Fruit fly (Drosophila melanogaster) whole organism, adult: Measurements from ENCODE around the gene CG17105.

ENCODE experiments used
- CG11617 ChIP-seq: fragments of 200-800 bp; sonication (Bioruptor generic); optimal IDR thresholded peaks from 2 replicates; lab custom pipeline; 2017; ENCODE audit warnings: mild to moderate bottlenecking, missing biosample characterization, missing genetic modification reagents, missing genetic modification characterization
- CG12768 ChIP-seq: fragments of 200-800 bp; sonication (Bioruptor generic); optimal IDR thresholded peaks from 2 replicates; lab custom pipeline; 2017; ENCODE audit warnings: missing biosample characterization, missing genetic modification characterization, mild to moderate bottlenecking, moderate library complexity, missing genetic modification reagents
- CG14711 ChIP-seq: fragments of 200-800 bp; sonication (Bioruptor generic); optimal IDR thresholded peaks from 2 replicates; lab custom pipeline; 2018; ENCODE audit warnings: missing biosample characterization, mild to moderate bottlenecking, missing genetic modification characterization, moderate library complexity
- CG1620 ChIP-seq: fragments of 200-800 bp; sonication (Bioruptor generic); optimal IDR thresholded peaks from 2 replicates; lab custom pipeline; 2016; ENCODE audit warnings: missing biosample characterization, missing genetic modification characterization
- CG33017 ChIP-seq: fragments of 200-800 bp; sonication (Bioruptor generic); optimal IDR thresholded peaks from 2 replicates; lab custom pipeline; 2018; ENCODE audit warnings: missing biosample characterization, mild to moderate bottlenecking, missing genetic modification characterization, moderate library complexity
- CG5204 ChIP-seq: fragments of 200-800 bp; sonication (Bioruptor generic); optimal IDR thresholded peaks from 2 replicates; lab custom pipeline; 2016; ENCODE audit warnings: missing biosample characterization, missing genetic modification characterization
- CG7045 ChIP-seq: fragments of 200-800 bp; sonication (Bioruptor generic); optimal IDR thresholded peaks from 2 replicates; lab custom pipeline; 2017; ENCODE audit warnings: missing biosample characterization, mild to moderate bottlenecking, missing genetic modification characterization
- CG7101 ChIP-seq: fragments of 200-800 bp; sonication (Bioruptor generic); optimal IDR thresholded peaks from 2 replicates; lab custom pipeline; 2018; ENCODE audit warnings: missing biosample characterization, mild to moderate bottlenecking, missing genetic modification characterization, moderate library complexity
- Clk ChIP-seq: fragments of 200-800 bp; sonication (Bioruptor generic); optimal IDR thresholded peaks from 2 replicates; lab custom pipeline; 2017; ENCODE audit warnings: missing biosample characterization, missing genetic modification characterization
- Crg-1 ChIP-seq: fragments of 200-800 bp; sonication (Bioruptor generic); optimal IDR thresholded peaks from 2 replicates; lab custom pipeline; 2016; ENCODE audit warnings: missing biosample characterization, missing genetic modification characterization
- Hr96 ChIP-seq: fragments of 200-800 bp; sonication (Bioruptor generic); optimal IDR thresholded peaks from 2 replicates; lab custom pipeline; 2016; ENCODE audit warnings: missing biosample characterization, missing genetic modification characterization
- Mnt ChIP-seq: fragments of 200-800 bp; sonication (Bioruptor generic); optimal IDR thresholded peaks from 2 replicates; lab custom pipeline; 2016; ENCODE audit warnings: missing biosample characterization, mild to moderate bottlenecking, missing genetic modification characterization
- bab1 ChIP-seq: fragments of 200-800 bp; sonication (Bioruptor generic); optimal IDR thresholded peaks from 3 replicates; lab custom pipeline; 2019; ENCODE audit warnings: missing biosample characterization, mild to moderate bottlenecking, missing genetic modification characterization, moderate library complexity
- cic ChIP-seq: fragments of 200-800 bp; sonication (Bioruptor generic); optimal IDR thresholded peaks from 2 replicates; lab custom pipeline; 2017; ENCODE audit warnings: missing biosample characterization, mild to moderate bottlenecking, missing genetic modification characterization, moderate library complexity
- cnc ChIP-seq, 2 experiments: fragments of >200 bp; optimal IDR thresholded peaks; 2 replicates each; lab custom pipeline; 2017
- kay ChIP-seq: fragments of 200-800 bp; sonication (Bioruptor generic); peaks from one replicate; lab custom pipeline; 2016; ENCODE audit warnings: missing biosample characterization, missing genetic modification characterization, borderline replicate concordance
- ovo ChIP-seq: fragments of 200-800 bp; sonication (Bioruptor generic); optimal IDR thresholded peaks from 2 replicates; lab custom pipeline; 2016; ENCODE audit warnings: missing biosample characterization, missing genetic modification characterization
- pad ChIP-seq: fragments of 200-800 bp; sonication (Bioruptor generic); optimal IDR thresholded peaks from 3 replicates; lab custom pipeline; 2017; ENCODE audit warnings: missing biosample characterization, missing genetic modification characterization, mild to moderate bottlenecking, moderate library complexity, missing genetic modification reagents
- tj ChIP-seq: fragments of 200-800 bp; sonication (Bioruptor generic); optimal IDR thresholded peaks from 3 replicates; lab custom pipeline; 2017; ENCODE audit warnings: missing biosample characterization, mild to moderate bottlenecking, missing genetic modification characterization, moderate library complexity
- toe ChIP-seq: fragments of 200-800 bp; sonication (Bioruptor generic); optimal IDR thresholded peaks from 2 replicates; lab custom pipeline; 2016; ENCODE audit warnings: missing biosample characterization, missing genetic modification characterization

The CG17105 gene

dm6 chr2L:10681602-10682001 lies 772 bp downstream of the CG17105 start, which contains the start of gene CG17107:
Gene CG17107 (plus strand): TSS chr2L:10681902.
- TF ChIP-seq CG5204 (GFP tag; lab: Kevin White, UChicago) (no peak), cic (GFP tag; lab: Kevin White, UChicago) (no peak)

dm6 chr2L:10682197-10682596 lies 1.4 kb downstream of the CG17105 start:
- TF ChIP-seq bab1 (no peak), toe (GFP tag; lab: Kevin White, UChicago) (no peak), CG1620 (GFP tag; lab: Kevin White, UChicago) (no peak), Clk (GFP tag; lab: Kevin White, UChicago) (no peak), CG14711 (tag; lab: Kevin White, UChicago) (no peak), Crg-1 (no peak)

- TF ChIP-seq cic (GFP tag; lab: Kevin White, UChicago), result no peak
- TF ChIP-seq CG11617 (GFP tag; lab: Kevin White, UChicago), result no peak
- TF ChIP-seq pad (GFP tag; lab: Kevin White, UChicago), result no peak
- TF ChIP-seq tj (GFP tag; lab: Kevin White, UChicago), result no peak
- no peak for TF ChIP-seq CG5204 (GFP tag; lab: Kevin White, UChicago)
- no peak for TF ChIP-seq Hr96 (GFP tag; lab: Kevin White, UChicago)
- TF ChIP-seq Mnt (GFP tag; lab: Kevin White, UChicago), result no peak
- TF ChIP-seq CG7101 (tag; lab: Kevin White, UChicago), result no peak
- TF ChIP-seq Crg-1, result no peak
- TF ChIP-seq bab1, result no peak
- no peak for TF ChIP-seq CG33017 (tag; lab: Kevin White, UChicago)
- no peak for TF ChIP-seq ovo (GFP tag; lab: Kevin White, UChicago)
- TF ChIP-seq toe (GFP tag; lab: Kevin White, UChicago), result no peak
- TF ChIP-seq CG1620 (GFP tag; lab: Kevin White, UChicago), result no peak
- no peak for TF ChIP-seq CG7045
These were observed 2.1 kb downstream of the CG17105 start for dm6 chr2L:10682912-10683311.

dm6 chr2L:10684309-10684708 lies 3.5 kb downstream of the CG17105 start, which contains the start of gene CG7299:
Gene CG7299 (minus strand): TSS chr2L:10684409.
- no peak for TF ChIP-seq Hr96 (GFP tag; lab: Kevin White, UChicago)
- TF ChIP-seq CG7045, result no peak
- no peak for TF ChIP-seq CG33017 (tag; lab: Kevin White, UChicago)

dm6 chr2L:10685666-10686065 lies 4.8 kb downstream of the CG17105 start:
- TF ChIP-seq CG11617 (GFP tag; lab: Kevin White, UChicago), result no peak
- no peak for TF ChIP-seq CG1620 (GFP tag; lab: Kevin White, UChicago)
- TF ChIP-seq toe (GFP tag; lab: Kevin White, UChicago), result no peak
- no peak for TF ChIP-seq CG14711 (tag; lab: Kevin White, UChicago)
- no peak for TF ChIP-seq Clk (GFP tag; lab: Kevin White, UChicago)
- no peak for TF ChIP-seq bab1
- TF ChIP-seq kay (GFP tag; lab: Kevin White, UChicago), result no peak
- no peak for TF ChIP-seq CG7045
- no peak for TF ChIP-seq CG5204 (GFP tag; lab: Kevin White, UChicago)
- no peak for TF ChIP-seq Crg-1
- no peak for TF ChIP-seq CG33017 (tag; lab: Kevin White, UChicago)

dm6 chr2L:10687009-10687793 lies 6.4 kb downstream of the CG17105 start, which contains the start of gene CG7296:
Gene CG7296 (minus strand): TSS chr2L:10687066.
- TF ChIP-seq bab1 (no peak), ovo (GFP tag; lab: Kevin White, UChicago) (no peak), CG7101 (tag; lab: Kevin White, UChicago) (no peak), tj (GFP tag; lab: Kevin White, UChicago) (no peak), CG7045 (no peak), cnc (optimal IDR thresholded peaks at IDR 0.05; lab: Kevin White, UChicago) (no peak), CG1620 (GFP tag; lab: Kevin White, UChicago) (no peak), toe (GFP tag; lab: Kevin White, UChicago) (no peak)

dm6 chr2L:10687794-10688185 lies 7.0 kb downstream of the CG17105 start:
- TF ChIP-seq cnc (optimal IDR thresholded peaks at IDR 0.05; lab: Kevin White, UChicago) (no peak), cic (GFP tag; lab: Kevin White, UChicago) (no peak), ovo (GFP tag; lab: Kevin White, UChicago) (no peak), Crg-1 (no peak), Hr96 (GFP tag; lab: Kevin White, UChicago) (no peak), CG14711 (tag; lab: Kevin White, UChicago) (no peak)

dm6 chr2L:10688764-10689163 lies 7.9 kb downstream of the CG17105 start:
- TF ChIP-seq tj (GFP tag; lab: Kevin White, UChicago) (no peak), CG12768 (no peak), CG33017 (tag; lab: Kevin White, UChicago) (no peak), Clk (GFP tag; lab: Kevin White, UChicago) (no peak), ovo (GFP tag; lab: Kevin White, UChicago) (no peak)
